Worm (Caenorhabditis elegans) whole organism, mixed stage, embryonic: ENCODE measurements around the gene gly-20.

Source experiments
- M03D4.4 ChIP-seq: sonication (generic microtip); optimal IDR thresholded peaks from 2 replicates; lab custom pipeline; 2017; ENCODE audit warnings: mild to moderate bottlenecking, missing genetic modification characterization, missing compliant biosample characterization
- bed-3 ChIP-seq: fragments of 200-800 bp; sonication (Bioruptor generic); optimal IDR thresholded peaks from 3 replicates; lab custom pipeline; 2018; ENCODE audit warnings: mild to moderate bottlenecking, missing genetic modification characterization, moderate library complexity, missing compliant biosample characterization
- blmp-1 ChIP-seq: fragments of 150-350 bp; optimal IDR thresholded peaks from 2 replicates; lab custom pipeline; 2014; ENCODE audit warnings: missing biosample characterization, missing genetic modification characterization
- ceh-39 ChIP-seq: fragments of 150-350 bp; optimal IDR thresholded peaks from 2 replicates; lab custom pipeline; 2014; ENCODE audit warnings: missing biosample characterization, missing genetic modification characterization
- ceh-43 ChIP-seq: fragments of 200-800 bp; sonication (Bioruptor generic); optimal IDR thresholded peaks from 2 replicates; lab custom pipeline; 2018; ENCODE audit warnings: mild to moderate bottlenecking, missing genetic modification characterization, moderate library complexity, missing compliant biosample characterization
- ceh-83 ChIP-seq: fragments of 200-800 bp; sonication (Bioruptor generic); optimal IDR thresholded peaks from 2 replicates; lab custom pipeline; 2018; ENCODE audit warnings: mild to moderate bottlenecking, missing genetic modification characterization, missing compliant biosample characterization
- ces-1 ChIP-seq: fragments of 150-350 bp; optimal IDR thresholded peaks from 2 replicates; lab custom pipeline; 2014; ENCODE audit warnings: missing biosample characterization, missing genetic modification reagents, missing genetic modification characterization
- cnd-1 ChIP-seq: fragments of 200-800 bp; sonication (Bioruptor generic); optimal IDR thresholded peaks from 2 replicates; lab custom pipeline; 2018; ENCODE audit warnings: mild to moderate bottlenecking, missing genetic modification characterization, missing compliant biosample characterization
- drap-1 ChIP-seq: fragments of 200-800 bp; sonication (Bioruptor generic); optimal IDR thresholded peaks from 3 replicates; lab custom pipeline; 2018; ENCODE audit warnings: mild to moderate bottlenecking, missing genetic modification characterization, missing compliant biosample characterization
- elt-1 ChIP-seq: sonication (generic microtip); optimal IDR thresholded peaks from 2 replicates; lab custom pipeline; 2017; ENCODE audit warnings: missing genetic modification characterization, mild to moderate bottlenecking, missing compliant biosample characterization, antibody characterized with exemption, moderate library complexity, borderline replicate concordance; ENCODE audit not compliant: insufficient read depth
- elt-3 ChIP-seq: fragments of 150-350 bp; optimal IDR thresholded peaks from 2 replicates; lab custom pipeline; 2014; ENCODE audit warnings: missing biosample characterization, missing genetic modification characterization
- flh-1 ChIP-seq: fragments of 200-800 bp; sonication (Bioruptor generic); optimal IDR thresholded peaks from 2 replicates; lab custom pipeline; 2018; ENCODE audit warnings: mild to moderate bottlenecking, missing genetic modification characterization, moderate library complexity, missing compliant biosample characterization
- hlh-1 ChIP-seq: fragments of 150-350 bp; optimal IDR thresholded peaks from 2 replicates; lab custom pipeline; 2014; ENCODE audit warnings: missing biosample characterization, missing genetic modification reagents, missing genetic modification characterization
- lin-13 ChIP-seq: fragments of 150-350 bp; optimal IDR thresholded peaks from 2 replicates; lab custom pipeline; 2014; ENCODE audit warnings: missing biosample characterization, missing genetic modification characterization
- lin-32 ChIP-seq: fragments of 200-800 bp; sonication (Bioruptor generic); optimal IDR thresholded peaks from 2 replicates; lab custom pipeline; 2018; ENCODE audit warnings: mild to moderate bottlenecking, missing genetic modification characterization, missing compliant biosample characterization
- lsy-2 ChIP-seq: fragments of 150-350 bp; optimal IDR thresholded peaks from 2 replicates; lab custom pipeline; 2014; ENCODE audit warnings: missing biosample characterization, missing genetic modification characterization
- mab-5 ChIP-seq: fragments of 150-350 bp; optimal IDR thresholded peaks from 2 replicates; lab custom pipeline; 2014; ENCODE audit warnings: missing biosample characterization, missing genetic modification characterization
- mep-1 ChIP-seq: fragments of 150-350 bp; optimal IDR thresholded peaks from 2 replicates; lab custom pipeline; 2017; ENCODE audit warnings: missing biosample characterization, missing genetic modification reagents, missing genetic modification characterization, inconsistent platforms
- mls-2 ChIP-seq: sonication (generic microtip); optimal IDR thresholded peaks from 2 replicates; lab custom pipeline; 2016; ENCODE audit warnings: mild to moderate bottlenecking, missing genetic modification characterization, moderate library complexity, missing compliant biosample characterization
- nhr-12 ChIP-seq: fragments of 150-350 bp; optimal IDR thresholded peaks from 2 replicates; lab custom pipeline; 2014; ENCODE audit warnings: missing biosample characterization, missing genetic modification characterization
- nhr-2 ChIP-seq: fragments of 150-350 bp; optimal IDR thresholded peaks from 2 replicates; lab custom pipeline; 2014; ENCODE audit warnings: missing biosample characterization, missing genetic modification characterization
- nhr-237 ChIP-seq: fragments of 150-350 bp; optimal IDR thresholded peaks from 2 replicates; lab custom pipeline; 2014; ENCODE audit warnings: missing biosample characterization, missing genetic modification characterization
- nhr-28 ChIP-seq: fragments of 150-350 bp; optimal IDR thresholded peaks from 2 replicates; lab custom pipeline; 2014; ENCODE audit warnings: missing biosample characterization, missing genetic modification characterization
- nhr-76 ChIP-seq: sonication (generic microtip); optimal IDR thresholded peaks from 2 replicates; lab custom pipeline; 2017; ENCODE audit warnings: missing biosample characterization, missing genetic modification characterization
- pha-4 ChIP-seq: fragments of 150-350 bp; optimal IDR thresholded peaks from 2 replicates; lab custom pipeline; 2018; ENCODE audit warnings: missing biosample characterization, missing genetic modification reagents, missing genetic modification characterization
- snpc-4 ChIP-seq: fragments of 150-350 bp; optimal IDR thresholded peaks from 2 replicates; lab custom pipeline; 2014; ENCODE audit warnings: missing biosample characterization, missing genetic modification characterization
- sptf-1 ChIP-seq: sonication (generic microtip); optimal IDR thresholded peaks from 2 replicates; lab custom pipeline; 2017; ENCODE audit warnings: mild to moderate bottlenecking, missing genetic modification characterization, moderate library complexity, missing compliant biosample characterization
- tbx-8 ChIP-seq: fragments of 200-800 bp; sonication (Bioruptor generic); optimal IDR thresholded peaks from 2 replicates; lab custom pipeline; 2018; ENCODE audit warnings: mild to moderate bottlenecking, missing genetic modification characterization, moderate library complexity, missing compliant biosample characterization
- unc-120 ChIP-seq: sonication (generic microtip); optimal IDR thresholded peaks from 2 replicates; lab custom pipeline; 2017; ENCODE audit warnings: missing genetic modification characterization, missing compliant biosample characterization; ENCODE audit not compliant: poor library complexity, severe bottlenecking
- unc-39 ChIP-seq: fragments of 150-350 bp; optimal IDR thresholded peaks from 2 replicates; lab custom pipeline; 2014; ENCODE audit warnings: missing biosample characterization, missing genetic modification characterization
- unc-62 ChIP-seq: fragments of 150-350 bp; optimal IDR thresholded peaks from 2 replicates; lab custom pipeline; 2014; ENCODE audit warnings: missing biosample characterization, missing genetic modification reagents, missing genetic modification characterization
- zip-8 ChIP-seq: fragments of 150-350 bp; optimal IDR thresholded peaks from 2 replicates; lab custom pipeline; 2014; ENCODE audit warnings: missing biosample characterization, missing genetic modification characterization

Gene gly-20

DNA sequence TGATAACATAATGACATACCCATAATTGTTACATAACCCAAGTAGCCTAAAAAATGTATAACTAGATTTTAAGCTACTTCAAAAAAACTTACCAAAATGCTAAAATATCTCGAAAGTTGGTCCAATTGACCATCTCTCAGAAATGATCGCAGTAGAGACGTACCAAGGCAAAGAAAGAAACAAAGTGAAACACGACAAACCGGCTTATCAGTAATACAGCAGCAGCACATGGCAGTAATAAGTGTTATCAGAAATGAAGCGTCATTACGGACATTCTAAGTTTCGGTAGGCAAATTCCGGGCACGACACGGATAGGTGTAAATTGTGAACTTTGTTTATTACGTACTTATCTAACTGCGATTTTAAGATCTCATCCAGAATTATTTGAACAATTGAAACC, 16.9 kb upstream of the gly-20 start, which contains the start of gene cln-3.1:
Gene cln-3.1 (minus strand): TSS at position 171 of the 400 bp plus-strand sequence.
- TF ChIP-seq nhr-76, result no peak
- TF ChIP-seq mab-5 (tag; lab: Kevin White, UChicago), result no peak
- no peak for TF ChIP-seq elt-3 (tag; lab: Kevin White, UChicago)
- TF ChIP-seq bed-3 (GFP tag; lab: Kevin White, UChicago), result no peak
- no peak for TF ChIP-seq nhr-2
- TF ChIP-seq blmp-1 (tag; lab: Kevin White, UChicago), result no peak
- no peak for TF ChIP-seq ceh-83 (GFP tag; lab: Kevin White, UChicago)
- no peak for TF ChIP-seq M03D4.4 (tag; lab: Kevin White, UChicago)

ce11 chrV:11266681-11267080, 15.7 kb upstream of the gly-20 start, which contains the start of gene str-116:
Gene str-116, plus strand, starts transcription at chrV:11266981.
- TF ChIP-seq ces-1 (GFP tag; lab: Kevin White, UChicago) (no peak), nhr-2 (no peak), unc-120 (tag; lab: Kevin White, UChicago) (no peak), elt-3 (tag; lab: Kevin White, UChicago) (no peak), ceh-39 (tag; lab: Kevin White, UChicago) (no peak), drap-1 (GFP tag; lab: Kevin White, UChicago) (no peak), lin-13 (tag; lab: Kevin White, UChicago) (no peak), tbx-8 (no peak), hlh-1 (tag; lab: Kevin White, UChicago) (no peak), pha-4 (no peak), sptf-1 (tag; lab: Kevin White, UChicago) (no peak), elt-1 (no peak), M03D4.4 (tag; lab: Kevin White, UChicago) (no peak), nhr-12 (tag; lab: Kevin White, UChicago) (no peak), ceh-43 (GFP tag; lab: Kevin White, UChicago) (no peak), flh-1 (GFP tag; lab: Kevin White, UChicago) (no peak), lsy-2 (tag; lab: Kevin White, UChicago) (no peak), mep-1 (no peak), snpc-4 (tag; lab: Kevin White, UChicago) (no peak), mls-2 (tag; lab: Kevin White, UChicago) (no peak)

ce11 chrV:11268791-11269190, 13.6 kb upstream of the gly-20 start, which contains the start of gene str-115:
Gene str-115, plus strand, starts transcription at chrV:11269091.
- TF ChIP-seq ceh-83 (GFP tag; lab: Kevin White, UChicago) (no peak), cnd-1 (tag; lab: Kevin White, UChicago) (no peak), elt-3 (tag; lab: Kevin White, UChicago) (no peak), nhr-237 (tag; lab: Kevin White, UChicago) (no peak), flh-1 (GFP tag; lab: Kevin White, UChicago) (no peak), ceh-39 (tag; lab: Kevin White, UChicago) (no peak), drap-1 (GFP tag; lab: Kevin White, UChicago) (no peak), tbx-8 (no peak), nhr-76 (no peak)
- TF ChIP-seq, all 35 proteins: peak for 0

DNA sequence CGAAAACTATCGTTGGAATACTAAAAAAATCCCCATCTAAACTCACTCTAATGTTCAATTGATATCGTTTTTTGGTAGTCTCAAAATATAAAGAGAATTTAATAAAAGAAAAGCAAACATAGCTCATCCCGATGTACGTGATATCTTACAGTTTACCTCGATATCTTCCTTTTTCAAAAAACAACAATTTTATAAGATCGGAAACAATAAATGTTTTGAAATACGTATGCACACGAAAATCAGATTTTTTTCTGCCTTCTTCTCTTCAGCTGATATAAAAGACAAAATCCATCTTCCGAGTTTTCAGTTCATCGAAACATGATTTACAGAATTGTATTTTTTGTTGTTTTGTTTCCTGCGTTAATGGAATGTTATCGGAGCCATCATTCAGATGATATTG, 11.3 kb upstream of the gly-20 start, which contains the start of gene clec-222:
Gene clec-222 (plus strand): TSS at position 301 of the 400 bp plus-strand sequence.
- no peak for TF ChIP-seq nhr-237 (tag; lab: Kevin White, UChicago)
- TF ChIP-seq blmp-1 (tag; lab: Kevin White, UChicago), result no peak
- TF ChIP-seq cnd-1 (tag; lab: Kevin White, UChicago), result no peak
- TF ChIP-seq unc-62, result no peak
- no peak for TF ChIP-seq snpc-4 (tag; lab: Kevin White, UChicago)
- no peak for TF ChIP-seq mls-2 (tag; lab: Kevin White, UChicago)
- TF ChIP-seq nhr-28 (tag; lab: Kevin White, UChicago), result no peak
- TF ChIP-seq elt-3 (tag; lab: Kevin White, UChicago), result no peak
- TF ChIP-seq zip-8 (tag; lab: Kevin White, UChicago), result no peak
- no peak for TF ChIP-seq lsy-2 (tag; lab: Kevin White, UChicago)
- TF ChIP-seq lin-32 (GFP tag; lab: Kevin White, UChicago), result no peak
- TF ChIP-seq tbx-8, result no peak
- no peak for TF ChIP-seq pha-4
- no peak for TF ChIP-seq unc-39
- TF ChIP-seq mep-1, result no peak
- TF ChIP-seq drap-1 (GFP tag; lab: Kevin White, UChicago), result no peak
- TF ChIP-seq nhr-12 (tag; lab: Kevin White, UChicago), result no peak
